ENCODE assay signal across 1 worm cellular context in the genomic region with DNA sequence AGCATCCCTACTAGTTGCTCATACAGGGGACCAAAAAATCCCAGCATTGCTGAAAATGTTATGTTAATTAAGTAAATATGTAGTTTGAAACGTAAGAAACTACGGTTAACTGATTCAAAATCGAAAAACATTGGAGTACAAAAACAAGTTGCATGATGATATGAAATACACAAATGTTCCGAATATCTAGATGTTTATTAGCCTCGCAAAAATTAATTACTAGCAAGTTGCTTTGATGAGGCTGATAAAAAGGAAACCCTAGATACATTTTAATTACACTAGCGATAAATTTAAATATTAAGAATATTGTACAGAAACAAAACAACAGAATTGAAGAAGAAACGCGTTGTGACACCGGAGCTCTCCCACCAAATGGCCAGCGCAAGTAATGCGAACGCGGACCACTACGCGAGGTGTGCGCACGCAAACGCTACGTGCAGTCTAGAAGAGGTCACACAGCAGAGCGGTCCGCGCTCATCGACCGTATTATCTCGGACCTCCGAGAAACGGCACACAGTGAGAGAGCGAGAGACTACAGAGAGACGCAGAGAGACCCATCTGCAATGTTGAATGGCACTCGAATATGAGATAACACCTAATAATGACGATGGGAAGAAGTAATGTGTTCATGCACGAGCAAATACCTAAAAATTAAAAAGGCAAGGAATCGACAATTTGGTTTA.
TF ChIP-seq lines count a peak whose summit lies in the region.

A gene (minus strand): TSS at position 51 of the 683 bp plus-strand sequence.

TF ChIP-seq in whole organism, young adult, 124 proteins besides CTCF, POLR2A, EP300 and RAD21 (continued from another document):
- peak; percentile 21; the same call in 1 of the 2 replicates for TF ChIP-seq hmg-1.2 (GFP tag; IDR thresholded peaks at IDR 0.05; lab: Robert Waterston, UW)
- TF ChIP-seq madf-10 (tag; optimal IDR thresholded peaks at IDR 0.05; lab: Kevin White, UChicago) = no peak
- TF ChIP-seq zfh-2 (GFP tag; conservative IDR thresholded peaks at IDR 0.05; lab: Robert Waterston, UW) = peak; percentile 58; the same call in 1 of the 2 replicates
- no peak for TF ChIP-seq lir-1 (GFP tag; conservative IDR thresholded peaks at IDR 0.05; lab: Robert Waterston, UW)
- no peak for TF ChIP-seq aptf-2 (GFP tag; conservative IDR thresholded peaks at IDR 0.05; lab: Robert Waterston, UW)
- no peak for TF ChIP-seq T07F8.4 (tag; optimal IDR thresholded peaks at IDR 0.05; lab: Kevin White, UChicago)
- TF ChIP-seq snpc-1.1 (tag; optimal IDR thresholded peaks at IDR 0.05; lab: Kevin White, UChicago; ENCODE audit: insufficient read depth) = no peak
- TF ChIP-seq lin-35 (GFP tag; optimal IDR thresholded peaks at IDR 0.05; lab: Kevin White, UChicago) = no peak
- no peak for TF ChIP-seq pbrm-1 (GFP tag; IDR thresholded peaks at IDR 0.05; lab: Robert Waterston, UW)
